Worm (Caenorhabditis elegans) whole organism, L1 larva: ENCODE measurements around the gene cku-80.

Experiments used
- C04F5.9 ChIP-seq: sonication (generic microtip); optimal IDR thresholded peaks from 2 replicates; lab custom pipeline; 2016; ENCODE audit warnings: missing genetic modification characterization, missing compliant biosample characterization
- C34B4.2 ChIP-seq: sonication (generic microtip); optimal IDR thresholded peaks from 2 replicates; lab custom pipeline; 2017; ENCODE audit warnings: mild to moderate bottlenecking, missing genetic modification characterization, missing compliant biosample characterization
- F16B12.6 ChIP-seq: fragments of 150-350 bp; optimal IDR thresholded peaks from 2 replicates; lab custom pipeline; 2014; ENCODE audit warnings: missing biosample characterization, missing genetic modification characterization
- aha-1 ChIP-seq: fragments of 150-350 bp; optimal IDR thresholded peaks from 2 replicates; lab custom pipeline; 2014; ENCODE audit warnings: missing biosample characterization, missing genetic modification characterization
- ama-1 ChIP-seq: fragments of 150-350 bp; optimal IDR thresholded peaks from 2 replicates; lab custom pipeline; 2014
- blmp-1 ChIP-seq: fragments of 150-350 bp; optimal IDR thresholded peaks from 2 replicates; lab custom pipeline; 2014; ENCODE audit warnings: missing biosample characterization, missing genetic modification characterization
- ceh-63 ChIP-seq: fragments of 200-800 bp; sonication (Bioruptor generic); optimal IDR thresholded peaks from 2 replicates; lab custom pipeline; 2018; ENCODE audit warnings: mild to moderate bottlenecking, missing genetic modification characterization, missing compliant biosample characterization
- ceh-82 ChIP-seq, 3 experiments: fragments of 150-350 bp in 1 of 3; sonication (generic microtip) in 2 of 3; optimal IDR thresholded peaks; 2 replicates each; lab custom pipeline; 2014 to 2017; ENCODE audit warnings: missing biosample characterization in 3 of 3, missing genetic modification characterization in 3 of 3
- ceh-88 ChIP-seq: fragments of 200-800 bp; sonication (Bioruptor generic); IDR thresholded peaks from 2 replicates; pipeline ENCODE4 v1.3.6; 2022; ENCODE audit warnings: missing genetic modification characterization, missing compliant biosample characterization
- dpl-1 ChIP-seq, 3 experiments: fragments of 150-350 bp in 2 of 3; sonication (generic microtip) in 1 of 3; optimal IDR thresholded peaks; 2 replicates each; lab custom pipeline; 2014 to 2017; ENCODE audit warnings: missing biosample characterization in 3 of 3, missing genetic modification characterization in 3 of 3, missing genetic modification reagents in 3 of 3
- efl-3 ChIP-seq: fragments of 200-800 bp; sonication (Bioruptor generic); optimal IDR thresholded peaks from 2 replicates; lab custom pipeline; 2018; ENCODE audit warnings: mild to moderate bottlenecking, missing genetic modification characterization, missing compliant biosample characterization
- egl-13 ChIP-seq: sonication (generic microtip); optimal IDR thresholded peaks from 2 replicates; lab custom pipeline; 2016; ENCODE audit warnings: missing genotype, missing genetic modification reagents, missing genetic modification characterization, missing compliant biosample characterization
- elt-2 ChIP-seq: sonication (generic microtip); optimal IDR thresholded peaks from 2 replicates; lab custom pipeline; 2016; ENCODE audit warnings: missing genetic modification characterization, mild to moderate bottlenecking, inconsistent platforms, missing compliant biosample characterization, missing genetic modification reagents
- elt-3 ChIP-seq, 6 experiments: fragments of 150-350 bp in 1 of 6; sonication (generic microtip); optimal IDR thresholded peaks; 2 replicates each; lab custom pipeline; 2017 to 2018; ENCODE audit warnings: missing biosample characterization in 6 of 6, missing genetic modification characterization in 6 of 6, inconsistent platforms in 1 of 6
- ets-5 ChIP-seq: fragments of 200-800 bp; sonication (Bioruptor generic); IDR thresholded peaks from 2 replicates; pipeline ENCODE4 v1.3.6; 2022; ENCODE audit warnings: missing genetic modification characterization, missing compliant biosample characterization
- fkh-4 ChIP-seq: sonication (generic microtip); optimal IDR thresholded peaks from 2 replicates; lab custom pipeline; 2016; ENCODE audit warnings: missing compliant biosample characterization, missing genetic modification characterization, borderline replicate concordance
- fkh-8 ChIP-seq: sonication (generic microtip); optimal IDR thresholded peaks from 2 replicates; lab custom pipeline; 2016; ENCODE audit warnings: mild to moderate bottlenecking, missing genetic modification characterization, missing compliant biosample characterization
- grh-1 ChIP-seq: fragments of 200-800 bp; sonication (Bioruptor generic); IDR thresholded peaks from 2 replicates; pipeline ENCODE4 v1.3.6; 2022; ENCODE audit warnings: missing genetic modification reagents, missing genetic modification characterization, missing compliant biosample characterization
- hlh-4 ChIP-seq: sonication (generic microtip); optimal IDR thresholded peaks from 2 replicates; lab custom pipeline; 2016; ENCODE audit warnings: mild to moderate bottlenecking, missing genetic modification characterization, missing compliant biosample characterization
- hpl-2 ChIP-seq: fragments of 150-350 bp; optimal IDR thresholded peaks from 2 replicates; lab custom pipeline; 2014; ENCODE audit warnings: missing biosample characterization, missing genetic modification reagents, missing genetic modification characterization
- jun-1 ChIP-seq: fragments of 150-350 bp; optimal IDR thresholded peaks from 2 replicates; lab custom pipeline; 2014; ENCODE audit warnings: missing biosample characterization, missing genetic modification reagents, missing genetic modification characterization
- lin-13 ChIP-seq: fragments of 150-350 bp; optimal IDR thresholded peaks from 2 replicates; lab custom pipeline; 2014; ENCODE audit warnings: missing biosample characterization, missing genetic modification reagents, missing genetic modification characterization
- lin-15B ChIP-seq: fragments of 150-350 bp; sonication (generic microtip); optimal IDR thresholded peaks from 3 replicates; lab custom pipeline; 2014; ENCODE audit warnings: missing biosample characterization, missing genetic modification characterization
- lin-39 ChIP-seq: fragments of 150-350 bp; optimal IDR thresholded peaks from 2 replicates; lab custom pipeline; 2014; ENCODE audit warnings: missing biosample characterization, missing genetic modification reagents, missing genetic modification characterization
- lsy-2 ChIP-seq, 2 experiments: fragments of 150-350 bp; optimal IDR thresholded peaks; 2 replicates each; lab custom pipeline; 2014; ENCODE audit warnings: missing biosample characterization in 2 of 2, missing genetic modification characterization in 2 of 2
- mdl-1 ChIP-seq, 2 experiments: fragments of 150-350 bp; optimal IDR thresholded peaks; 2 replicates each; lab custom pipeline; 2014 to 2017; ENCODE audit warnings: missing biosample characterization in 2 of 2, missing genetic modification characterization in 2 of 2, inconsistent platforms in 1 of 2
- mef-2 ChIP-seq: fragments of 150-350 bp; optimal IDR thresholded peaks from 2 replicates; lab custom pipeline; 2014; ENCODE audit warnings: missing biosample characterization, missing genetic modification characterization
- mep-1 ChIP-seq: fragments of 150-350 bp; optimal IDR thresholded peaks from 2 replicates; lab custom pipeline; 2014; ENCODE audit warnings: missing biosample characterization, missing genetic modification characterization
- nhr-11 ChIP-seq: fragments of 150-350 bp; optimal IDR thresholded peaks from 2 replicates; lab custom pipeline; 2014; ENCODE audit warnings: missing biosample characterization, missing genetic modification characterization
- nhr-19 ChIP-seq: fragments of 200-800 bp; sonication (Bioruptor generic); conservative IDR thresholded peaks from 2 replicates; pipeline ENCODE4 v1.3.6; 2022; ENCODE audit warnings: missing genetic modification characterization, missing compliant biosample characterization
- nhr-237 ChIP-seq: fragments of 150-350 bp; optimal IDR thresholded peaks from 2 replicates; lab custom pipeline; 2014; ENCODE audit warnings: missing biosample characterization, missing genetic modification characterization
- nhr-47 ChIP-seq: sonication (generic microtip); optimal IDR thresholded peaks from 2 replicates; lab custom pipeline; 2016; ENCODE audit warnings: mild to moderate bottlenecking, missing genetic modification characterization, moderate library complexity, missing compliant biosample characterization
- nhr-71 ChIP-seq: sonication (generic microtip); optimal IDR thresholded peaks from 2 replicates; lab custom pipeline; 2016; ENCODE audit warnings: mild to moderate bottlenecking, missing genetic modification characterization, moderate library complexity, missing compliant biosample characterization
- nhr-76 ChIP-seq: sonication (generic microtip); optimal IDR thresholded peaks from 2 replicates; lab custom pipeline; 2017; ENCODE audit warnings: missing biosample characterization, missing genetic modification characterization
- nhr-84 ChIP-seq: sonication (generic microtip); optimal IDR thresholded peaks from 2 replicates; lab custom pipeline; 2017; ENCODE audit warnings: missing biosample characterization, missing genetic modification characterization
- nhr-85 ChIP-seq: sonication (generic microtip); peaks from one replicate; lab custom pipeline; 2016; ENCODE audit warnings: missing genetic modification characterization, inconsistent platforms, missing compliant biosample characterization
- pag-3 ChIP-seq: sonication (generic microtip); optimal IDR thresholded peaks from 2 replicates; lab custom pipeline; 2017; ENCODE audit warnings: missing genetic modification characterization, mild to moderate bottlenecking, missing compliant biosample characterization, antibody characterized with exemption, borderline replicate concordance; ENCODE audit not compliant: insufficient read depth
- pax-3 ChIP-seq: fragments of 200-800 bp; sonication (Bioruptor generic); optimal IDR thresholded peaks from 2 replicates; lab custom pipeline; 2018; ENCODE audit warnings: mild to moderate bottlenecking, missing genetic modification characterization, moderate library complexity, missing compliant biosample characterization
- pqm-1 ChIP-seq: sonication (generic microtip); optimal IDR thresholded peaks from 3 replicates; lab custom pipeline; 2017; ENCODE audit warnings: missing biosample characterization, missing genetic modification characterization
- rnt-1 ChIP-seq: sonication (generic microtip); optimal IDR thresholded peaks from 2 replicates; lab custom pipeline; 2016; ENCODE audit warnings: mild to moderate bottlenecking, missing genetic modification characterization, moderate library complexity, missing compliant biosample characterization
- skn-1 ChIP-seq: fragments of 150-350 bp; optimal IDR thresholded peaks from 2 replicates; lab custom pipeline; 2014; ENCODE audit warnings: missing biosample characterization, missing genetic modification characterization
- snpc-4 ChIP-seq: fragments of 150-350 bp; optimal IDR thresholded peaks from 2 replicates; lab custom pipeline; 2014; ENCODE audit warnings: missing biosample characterization, missing genetic modification characterization
- sox-4 ChIP-seq: sonication (generic microtip); optimal IDR thresholded peaks from 2 replicates; lab custom pipeline; 2016; ENCODE audit warnings: missing genetic modification characterization, missing compliant biosample characterization
- tbx-2 ChIP-seq: sonication (generic microtip); optimal IDR thresholded peaks from 2 replicates; lab custom pipeline; 2016; ENCODE audit warnings: missing genetic modification characterization, missing compliant biosample characterization
- vab-15 ChIP-seq: sonication (generic microtip); optimal IDR thresholded peaks from 2 replicates; lab custom pipeline; 2017; ENCODE audit warnings: missing genotype, mild to moderate bottlenecking, missing genetic modification characterization, missing compliant biosample characterization
- xbp-1 ChIP-seq: sonication (generic microtip); optimal IDR thresholded peaks from 2 replicates; lab custom pipeline; 2016; ENCODE audit warnings: missing genetic modification characterization, missing compliant biosample characterization
- zag-1 ChIP-seq: fragments of 150-350 bp; optimal IDR thresholded peaks from 2 replicates; lab custom pipeline; 2014; ENCODE audit warnings: missing biosample characterization, missing genetic modification characterization
- ztf-4 ChIP-seq: fragments of 150-350 bp; optimal IDR thresholded peaks from 2 replicates; lab custom pipeline; 2014; ENCODE audit warnings: missing biosample characterization, missing genetic modification characterization

cku-80 gene

DNA sequence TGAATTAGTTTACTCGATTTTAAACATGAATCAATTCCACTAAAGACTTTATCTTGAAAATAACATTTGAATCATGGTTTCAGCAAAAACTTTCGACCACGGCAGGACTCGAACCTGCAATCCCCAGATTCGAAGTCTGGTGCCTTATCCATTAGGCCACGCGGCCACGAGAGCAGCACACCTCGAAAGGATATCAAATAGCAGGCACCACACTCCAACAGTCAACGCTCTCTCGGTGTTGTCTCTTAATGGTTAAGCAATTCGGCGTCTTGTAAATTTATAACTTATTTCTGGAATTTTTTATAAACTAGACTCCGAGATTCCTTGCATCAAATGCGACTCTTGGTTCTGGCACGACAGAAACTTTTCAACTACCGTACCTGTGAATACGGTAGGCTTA, 51.1 kb downstream of the cku-80 start (continued):
- no peak for TF ChIP-seq sox-4 (tag; lab: Kevin White, UChicago)
- TF ChIP-seq nhr-85 (tag; lab: Kevin White, UChicago), result peak; percentile 50
- TF ChIP-seq pag-3 (tag; lab: Kevin White, UChicago), result no peak
- no peak for TF ChIP-seq aha-1 (tag; lab: Kevin White, UChicago)
- TF ChIP-seq fkh-4, result no peak
- no peak for TF ChIP-seq nhr-76 (tag; lab: Kevin White, UChicago)
- no peak for TF ChIP-seq nhr-237
- no peak for TF ChIP-seq hlh-4 (tag; lab: Kevin White, UChicago)
- peak; percentile 0 for TF ChIP-seq elt-2 (tag; lab: Kevin White, UChicago)
- peak; percentile 53 for TF ChIP-seq ztf-4 (tag; lab: Kevin White, UChicago)
- peak; percentile 26 for TF ChIP-seq skn-1 (tag; lab: Kevin White, UChicago)
- TF ChIP-seq nhr-11 (tag; lab: Kevin White, UChicago), result no peak
- TF ChIP-seq mdl-1 (tag; optimal IDR thresholded peaks at IDR 0.05; lab: Kevin White, UChicago), result peak in 1 of 2 experiments; percentile 34
- TF ChIP-seq hpl-2, result no peak
- no peak for TF ChIP-seq C04F5.9 (tag; lab: Kevin White, UChicago)
- TF ChIP-seq nhr-84, result no peak
- no peak for TF ChIP-seq ceh-63 (GFP tag; lab: Kevin White, UChicago)
- no peak for TF ChIP-seq mef-2 (tag; lab: Kevin White, UChicago)
- TF ChIP-seq grh-1 (GFP tag; lab: Robert Waterston, UW), result peak; percentile 16; the same call in 1 of the 2 replicates
- TF ChIP-seq zag-1 (tag; lab: Kevin White, UChicago), result no peak
- TF ChIP-seq tbx-2, result peak; percentile 30
- TF ChIP-seq nhr-19 (GFP tag; lab: Robert Waterston, UW), result peak; percentile 57
- TF ChIP-seq egl-13 (tag; lab: Kevin White, UChicago), result peak; percentile 24
- TF ChIP-seq nhr-71 (tag; lab: Kevin White, UChicago), result peak; percentile 72
- TF ChIP-seq fkh-8 (tag; lab: Kevin White, UChicago), result peak; percentile 78
- no peak for TF ChIP-seq C34B4.2 (tag; lab: Kevin White, UChicago)
- TF ChIP-seq pax-3 (tag; lab: Kevin White, UChicago), result no peak
- TF ChIP-seq mep-1 (tag; lab: Kevin White, UChicago), result peak; percentile 67
- peak; percentile 44 for TF ChIP-seq xbp-1 (tag; lab: Kevin White, UChicago)
- no peak for TF ChIP-seq pqm-1 (tag; lab: Kevin White, UChicago)
- peak in 1 of 6 experiments; percentile 50 for TF ChIP-seq elt-3 (tag; optimal IDR thresholded peaks at IDR 0.05; lab: Kevin White, UChicago)
- no peak for TF ChIP-seq lin-39 (tag; lab: Kevin White, UChicago)
- TF ChIP-seq lsy-2 (tag; optimal IDR thresholded peaks at IDR 0.05; lab: Kevin White, UChicago), result peak; percentile 73 to 79
- TF ChIP-seq blmp-1 (tag; lab: Kevin White, UChicago), result no peak
- TF ChIP-seq ceh-88 (GFP tag; lab: Robert Waterston, UW), result no peak
- TF ChIP-seq nhr-47 (tag; lab: Kevin White, UChicago), result peak; percentile 71
- no peak for TF ChIP-seq lin-13 (GFP tag; lab: Kevin White, UChicago)
- TF ChIP-seq ama-1 (lab: Kevin White, UChicago), result no peak
- TF ChIP-seq F16B12.6 (tag; lab: Kevin White, UChicago), result no peak
- TF ChIP-seq rnt-1 (tag; lab: Kevin White, UChicago), result peak; percentile 50
- TF ChIP-seq dpl-1 (GFP tag; optimal IDR thresholded peaks at IDR 0.05; lab: Kevin White, UChicago), result peak in 2 of 3 experiments; percentile 33 to 52
- no peak for TF ChIP-seq lin-15B (tag; lab: Kevin White, UChicago)
- TF ChIP-seq snpc-4, result no peak
- peak in 2 of 3 experiments; percentile 49 to 64 for TF ChIP-seq ceh-82 (tag; optimal IDR thresholded peaks at IDR 0.05; lab: Kevin White, UChicago)
- no peak for TF ChIP-seq vab-15 (tag; lab: Kevin White, UChicago)
- no peak for TF ChIP-seq jun-1
- no peak for TF ChIP-seq ets-5 (GFP tag; lab: Robert Waterston, UW)
- TF ChIP-seq efl-3 (GFP tag; lab: Kevin White, UChicago), result peak; percentile 28
